Fruit fly (Drosophila melanogaster): ENCODE data around the gene ppk11.

- TF ChIP-seq CG8301 (tag; optimal IDR thresholded peaks at IDR 0.05), result peak; percentile 49
- TF ChIP-seq EcR (GFP tag; optimal IDR thresholded peaks at IDR 0.05), result no peak
- peak; percentile 42 for TF ChIP-seq CG15710 (tag; optimal IDR thresholded peaks at IDR 0.05)
- no peak for TF ChIP-seq CG12605 (GFP tag; IDR thresholded peaks at IDR 0.05)
Observed at dm6 chr2L:9737803-9738202, 37.0 kb downstream of the ppk11 start.

Data from whole organism, pupa.